Worm (Caenorhabditis elegans): ENCODE results near the gene C13E3.1.

- TF ChIP-seq lin-26 (GFP tag; IDR thresholded peaks at IDR 0.05) (no peak), pha-4 (tag; optimal IDR thresholded peaks at IDR 0.05) (no peak)
Measured at ce11 chrX:8929688-8930087, 36.8 kb downstream of the C13E3.1 start.

Data from whole organism, young adult.